ENCODE assay signal across 3 worm cellular contexts in the genomic region with DNA sequence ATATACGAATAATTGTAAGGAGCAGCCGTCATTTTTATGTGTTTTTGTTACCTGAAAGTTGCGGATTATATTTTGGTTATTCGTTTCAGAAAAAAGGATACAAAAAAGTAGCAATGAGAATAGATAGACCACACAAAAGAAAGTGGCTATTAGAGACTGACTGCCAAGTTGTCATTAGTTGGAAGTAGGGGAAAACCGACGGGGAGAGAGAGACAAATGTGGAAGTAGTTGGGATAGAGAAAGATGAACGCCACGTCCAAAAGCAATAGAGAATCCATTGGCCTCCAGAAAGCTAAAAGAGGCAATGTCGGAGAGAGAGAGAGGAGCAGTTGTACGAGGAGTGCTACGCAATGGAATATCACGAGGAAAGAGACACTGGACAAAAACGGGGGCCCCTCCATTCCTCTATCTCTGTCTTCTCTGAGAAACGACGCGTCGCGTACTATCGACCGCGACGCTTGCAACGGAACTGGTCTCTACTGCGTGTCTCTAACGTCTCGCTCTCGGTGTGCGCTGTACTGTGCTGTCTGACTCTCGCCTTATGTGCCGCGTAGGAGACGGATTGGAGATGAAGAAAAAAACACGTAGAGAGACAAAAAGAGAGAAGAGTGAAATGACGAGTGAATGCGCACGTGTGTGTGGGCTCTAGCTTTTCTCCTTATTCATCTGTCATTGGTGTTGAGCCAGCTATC.
TF ChIP-seq lines count a peak whose summit lies in the region.

A gene (minus strand): TSS at position 51 of the 692 bp plus-strand sequence.

TF ChIP-seq in whole organism, L1 larva, 84 proteins besides CTCF, POLR2A, EP300 and RAD21 (continued from another document and continues in another):
- no peak for TF ChIP-seq elt-2 (tag; optimal IDR thresholded peaks at IDR 0.05; lab: Kevin White, UChicago)
- no peak for TF ChIP-seq F16B12.6 (tag; optimal IDR thresholded peaks at IDR 0.05; lab: Kevin White, UChicago)
- peak; percentile 63 to 90 for TF ChIP-seq mdl-1 (tag; optimal IDR thresholded peaks at IDR 0.05; lab: Kevin White, UChicago)
- TF ChIP-seq ets-5 (GFP tag; IDR thresholded peaks at IDR 0.05; lab: Robert Waterston, UW): no peak
- no peak for TF ChIP-seq ces-1 (GFP tag; optimal IDR thresholded peaks at IDR 0.05; lab: Kevin White, UChicago)
- no peak for TF ChIP-seq lin-15B (tag; optimal IDR thresholded peaks at IDR 0.05; lab: Kevin White, UChicago)
- TF ChIP-seq grh-1 (GFP tag; IDR thresholded peaks at IDR 0.05; lab: Robert Waterston, UW): peak; percentile 55; the same call in 1 of the 2 replicates
- TF ChIP-seq C16A3.4 (tag; optimal IDR thresholded peaks at IDR 0.05; lab: Kevin White, UChicago): peak; percentile 68
- peak; percentile 60 for TF ChIP-seq xbp-1 (tag; optimal IDR thresholded peaks at IDR 0.05; lab: Kevin White, UChicago)
- no peak for TF ChIP-seq nhr-11 (tag; optimal IDR thresholded peaks at IDR 0.05; lab: Kevin White, UChicago)
- TF ChIP-seq ceh-63 (GFP tag; optimal IDR thresholded peaks at IDR 0.05; lab: Kevin White, UChicago): no peak
- TF ChIP-seq sup-37 (GFP tag; optimal IDR thresholded peaks at IDR 0.05; lab: Kevin White, UChicago): no peak
- TF ChIP-seq fos-1 (tag; optimal IDR thresholded peaks at IDR 0.05; lab: Kevin White, UChicago): peak; percentile 64
- peak; percentile 75 for TF ChIP-seq lin-13 (GFP tag; optimal IDR thresholded peaks at IDR 0.05; lab: Kevin White, UChicago)
- no peak for TF ChIP-seq zip-4 (GFP tag; optimal IDR thresholded peaks at IDR 0.05; lab: Kevin White, UChicago)
- TF ChIP-seq unc-98 (GFP tag; IDR thresholded peaks at IDR 0.05; lab: Robert Waterston, UW): no peak
- TF ChIP-seq irx-1 (tag; optimal IDR thresholded peaks at IDR 0.05; lab: Kevin White, UChicago): peak; percentile 10
- no peak for TF ChIP-seq pqm-1 (tag; optimal IDR thresholded peaks at IDR 0.05; lab: Kevin White, UChicago)
- peak; percentile 88 for TF ChIP-seq nhr-71 (tag; optimal IDR thresholded peaks at IDR 0.05; lab: Kevin White, UChicago)
- no peak for TF ChIP-seq fkh-4 (tag; optimal IDR thresholded peaks at IDR 0.05; lab: Kevin White, UChicago; ENCODE audit: borderline replicate concordance)
- peak; percentile 51 for TF ChIP-seq rnt-1 (tag; optimal IDR thresholded peaks at IDR 0.05; lab: Kevin White, UChicago)
- peak; percentile 63 for TF ChIP-seq jun-1 (tag; optimal IDR thresholded peaks at IDR 0.05; lab: Kevin White, UChicago)
- TF ChIP-seq nhr-20 (tag; optimal IDR thresholded peaks at IDR 0.05; lab: Kevin White, UChicago): peak; percentile 70
- no peak for TF ChIP-seq alr-1 (tag; optimal IDR thresholded peaks at IDR 0.05; lab: Kevin White, UChicago; ENCODE audit: borderline replicate concordance)
- no peak for TF ChIP-seq aly-2 (tag; optimal IDR thresholded peaks at IDR 0.05; lab: Kevin White, UChicago)
- TF ChIP-seq hlh-17 (GFP tag; optimal IDR thresholded peaks at IDR 0.05; lab: Kevin White, UChicago; ENCODE audit: borderline replicate concordance): no peak
- peak; percentile 74 for TF ChIP-seq egl-13 (tag; optimal IDR thresholded peaks at IDR 0.05; lab: Kevin White, UChicago)
- TF ChIP-seq hlh-4 (tag; optimal IDR thresholded peaks at IDR 0.05; lab: Kevin White, UChicago): peak; percentile 13
- no peak for TF ChIP-seq zag-1 (tag; optimal IDR thresholded peaks at IDR 0.05; lab: Kevin White, UChicago)
- no peak for TF ChIP-seq ceh-90 (tag; optimal IDR thresholded peaks at IDR 0.05; lab: Kevin White, UChicago)
- TF ChIP-seq Y116A8C.19 (tag; optimal IDR thresholded peaks at IDR 0.05; lab: Kevin White, UChicago; ENCODE audit: borderline replicate concordance): no peak
- TF ChIP-seq lin-14 (GFP tag; optimal IDR thresholded peaks at IDR 0.05; lab: Kevin White, UChicago): peak; percentile 96
- no peak for TF ChIP-seq nhr-90 (tag; optimal IDR thresholded peaks at IDR 0.05; lab: Kevin White, UChicago; ENCODE audit: poor library complexity)
- TF ChIP-seq elt-3 (tag; optimal IDR thresholded peaks at IDR 0.05; lab: Kevin White, UChicago): no peak
- no peak for TF ChIP-seq ztf-11 (tag; optimal IDR thresholded peaks at IDR 0.05; lab: Kevin White, UChicago)
- TF ChIP-seq sptf-1 (tag; optimal IDR thresholded peaks at IDR 0.05; lab: Kevin White, UChicago): no peak
- TF ChIP-seq tbx-2 (tag; optimal IDR thresholded peaks at IDR 0.05; lab: Kevin White, UChicago): peak; percentile 80
- TF ChIP-seq mef-2 (tag; optimal IDR thresholded peaks at IDR 0.05; lab: Kevin White, UChicago): peak; percentile 7
- TF ChIP-seq fkh-8 (tag; optimal IDR thresholded peaks at IDR 0.05; lab: Kevin White, UChicago): peak; percentile 95
- peak; percentile 56 for TF ChIP-seq skn-1 (tag; optimal IDR thresholded peaks at IDR 0.05; lab: Kevin White, UChicago)
- TF ChIP-seq dsc-1 (tag; optimal IDR thresholded peaks at IDR 0.05; lab: Kevin White, UChicago): peak; percentile 58

TF ChIP-seq in whole organism, L3 larva, 47 proteins besides CTCF, POLR2A, EP300 and RAD21 (continued from another document):
- TF ChIP-seq daf-12 (tag; optimal IDR thresholded peaks at IDR 0.05; lab: Kevin White, UChicago): no peak
- no peak for TF ChIP-seq ceh-16 (tag; optimal IDR thresholded peaks at IDR 0.05; lab: Kevin White, UChicago)
- no peak for TF ChIP-seq nhr-11 (tag; optimal IDR thresholded peaks at IDR 0.05; lab: Kevin White, UChicago)
- no peak for TF ChIP-seq ceh-9 (tag; optimal IDR thresholded peaks at IDR 0.05; lab: Kevin White, UChicago)
- peak; percentile 35 for TF ChIP-seq snpc-4 (tag; optimal IDR thresholded peaks at IDR 0.05; lab: Kevin White, UChicago)
- peak; percentile 6 for TF ChIP-seq elt-1 (tag; optimal IDR thresholded peaks at IDR 0.05; lab: Kevin White, UChicago)
- peak; percentile 36 for TF ChIP-seq pha-4 (tag; optimal IDR thresholded peaks at IDR 0.05; lab: Kevin White, UChicago)
- TF ChIP-seq ztf-11 (tag; optimal IDR thresholded peaks at IDR 0.05; lab: Kevin White, UChicago): no peak
- TF ChIP-seq mdl-1 (tag; optimal IDR thresholded peaks at IDR 0.05; lab: Kevin White, UChicago): peak; percentile 93
- peak; percentile 13 for TF ChIP-seq skn-1 (tag; optimal IDR thresholded peaks at IDR 0.05; lab: Kevin White, UChicago)
- peak; percentile 28 for TF ChIP-seq jun-1 (tag; optimal IDR thresholded peaks at IDR 0.05; lab: Kevin White, UChicago)
- TF ChIP-seq ceh-82 (tag; optimal IDR thresholded peaks at IDR 0.05; lab: Kevin White, UChicago): no peak
- TF ChIP-seq nfya-1 (tag; optimal IDR thresholded peaks at IDR 0.05; lab: Kevin White, UChicago; ENCODE audit: insufficient read depth): peak; percentile 84
- TF ChIP-seq elt-3 (tag; optimal IDR thresholded peaks at IDR 0.05; lab: Kevin White, UChicago): no peak
- peak; percentile 47 for TF ChIP-seq egl-5 (tag; optimal IDR thresholded peaks at IDR 0.05; lab: Kevin White, UChicago)
- TF ChIP-seq lin-39 (tag; optimal IDR thresholded peaks at IDR 0.05; lab: Kevin White, UChicago): peak; percentile 91
- TF ChIP-seq lin-15B (tag; optimal IDR thresholded peaks at IDR 0.05; lab: Kevin White, UChicago): peak; percentile 45
TF ChIP-seq in whole organism, L3 larva: peak in this region for 22.

TF ChIP-seq in whole organism, young adult, 124 proteins besides CTCF, POLR2A, EP300 and RAD21 (continued from another document):
- TF ChIP-seq ceh-27 (GFP tag; optimal IDR thresholded peaks at IDR 0.05; lab: Kevin White, UChicago) (peak; percentile 74), lsy-27 (tag; optimal IDR thresholded peaks at IDR 0.05; lab: Kevin White, UChicago; ENCODE audit: borderline replicate concordance, insufficient read depth) (no peak), snpc-1.1 (tag; optimal IDR thresholded peaks at IDR 0.05; lab: Kevin White, UChicago; ENCODE audit: insufficient read depth) (no peak), dpl-1 (GFP tag; optimal IDR thresholded peaks at IDR 0.05; lab: Kevin White, UChicago) (no peak), D2030.7 (GFP tag; IDR thresholded peaks at IDR 0.05; lab: Robert Waterston, UW) (no peak), let-526 (GFP tag; IDR thresholded peaks at IDR 0.05; lab: Robert Waterston, UW) (peak; percentile 49; the same call in 1 of the 2 replicates), ceh-79 (tag; optimal IDR thresholded peaks at IDR 0.05; lab: Kevin White, UChicago) (no peak), K12H6.12 (tag; optimal IDR thresholded peaks at IDR 0.05; lab: Kevin White, UChicago) (peak; percentile 79), nfya-1 (tag; optimal IDR thresholded peaks at IDR 0.05; lab: Kevin White, UChicago; ENCODE audit: borderline replicate concordance, insufficient read depth) (no peak), nfyb-1 (GFP tag; IDR thresholded peaks at IDR 0.05; lab: Robert Waterston, UW) (peak; percentile 80), hlh-26 (GFP tag; conservative IDR thresholded peaks at IDR 0.05; lab: Robert Waterston, UW) (no peak), snpc-4 (GFP tag; optimal IDR thresholded peaks at IDR 0.05; lab: Kevin White, UChicago) (no peak), snpc-4 (tag; optimal IDR thresholded peaks at IDR 0.05; lab: Kevin White, UChicago) (peak in 1 of 4 experiments; percentile 4), mcd-1 (GFP tag; IDR thresholded peaks at IDR 0.05; lab: Robert Waterston, UW) (peak; percentile 53; the same call in 1 of the 2 replicates), ceh-40 (GFP tag; IDR thresholded peaks at IDR 0.05; lab: Robert Waterston, UW) (no peak), nhr-80 (tag; optimal IDR thresholded peaks at IDR 0.05; lab: Kevin White, UChicago) (no peak), T26A5.8 (tag; optimal IDR thresholded peaks at IDR 0.05; lab: Kevin White, UChicago) (no peak), egrh-3 (GFP tag; IDR thresholded peaks at IDR 0.05; lab: Robert Waterston, UW) (no peak), madf-3 (GFP tag; IDR thresholded peaks at IDR 0.05; lab: Robert Waterston, UW) (peak; percentile 75; the same call in 1 of the 2 replicates), Y79H2A.3 (GFP tag; conservative IDR thresholded peaks at IDR 0.05; lab: Robert Waterston, UW) (no peak), F37B4.10 (GFP tag; IDR thresholded peaks at IDR 0.05; lab: Robert Waterston, UW) (no peak), bed-2 (GFP tag; IDR thresholded peaks at IDR 0.05; lab: Robert Waterston, UW) (no peak), F22D6.2 (tag; optimal IDR thresholded peaks at IDR 0.05; lab: Kevin White, UChicago) (no peak), ceh-100 (GFP tag; IDR thresholded peaks at IDR 0.05; lab: Robert Waterston, UW) (no peak), aptf-3 (GFP tag; IDR thresholded peaks at IDR 0.05; lab: Robert Waterston, UW) (no peak), rcor-1 (GFP tag; IDR thresholded peaks at IDR 0.05; lab: Robert Waterston, UW) (no peak), let-607 (tag; optimal IDR thresholded peaks at IDR 0.05; lab: Kevin White, UChicago) (no peak), ztf-25 (GFP tag; IDR thresholded peaks at IDR 0.05; lab: Robert Waterston, UW) (no peak), ztf-6 (GFP tag; IDR thresholded peaks at IDR 0.05; lab: Robert Waterston, UW) (no peak), ceh-58 (GFP tag; IDR thresholded peaks at IDR 0.05; lab: Robert Waterston, UW) (no peak), B0035.1 (tag; optimal IDR thresholded peaks at IDR 0.05; lab: Kevin White, UChicago) (no peak), B0336.3 (GFP tag; IDR thresholded peaks at IDR 0.05; lab: Robert Waterston, UW) (no peak), zfh-2 (GFP tag; conservative IDR thresholded peaks at IDR 0.05; lab: Robert Waterston, UW) (peak; percentile 93), ztf-3 (GFP tag; optimal IDR thresholded peaks at IDR 0.05; lab: Kevin White, UChicago) (no peak), egl-18 (GFP tag; IDR thresholded peaks at IDR 0.05; lab: Robert Waterston, UW) (no peak), dpff-1 (tag; optimal IDR thresholded peaks at IDR 0.05; lab: Kevin White, UChicago) (no peak), B0261.1 (tag; optimal IDR thresholded peaks at IDR 0.05; lab: Kevin White, UChicago) (no peak), pbrm-1 (GFP tag; IDR thresholded peaks at IDR 0.05; lab: Robert Waterston, UW) (peak; percentile 33; the same call in 1 of the 2 replicates), tbp1 (GFP tag; optimal IDR thresholded peaks at IDR 0.05; lab: Kevin White, UChicago) (peak; percentile 32), ztf-28 (GFP tag; IDR thresholded peaks at IDR 0.05; lab: Robert Waterston, UW) (no peak), lag-1 (GFP tag; IDR thresholded peaks at IDR 0.05; lab: Robert Waterston, UW) (no peak), attf-3 (GFP tag; conservative IDR thresholded peaks at IDR 0.05; lab: Robert Waterston, UW) (0 out of 2 replicates have a peak, but pooled peaks have one; percentile 30), F55B11.4 (tag; optimal IDR thresholded peaks at IDR 0.05; lab: Kevin White, UChicago; ENCODE audit: borderline replicate concordance, insufficient read depth) (no peak), chd-7 (tag; optimal IDR thresholded peaks at IDR 0.05; lab: Kevin White, UChicago) (peak; percentile 45), F10E7.11 (tag; optimal IDR thresholded peaks at IDR 0.05; lab: Kevin White, UChicago) (no peak), lin-40 (tag; optimal IDR thresholded peaks at IDR 0.05; lab: Kevin White, UChicago) (peak; percentile 16), B0019.2 (GFP tag; conservative IDR thresholded peaks at IDR 0.05; lab: Robert Waterston, UW) (no peak), ekl-4 (GFP tag; IDR thresholded peaks at IDR 0.05; lab: Robert Waterston, UW) (peak; percentile 74), F33H1.4 (GFP tag; IDR thresholded peaks at IDR 0.05; lab: Robert Waterston, UW) (no peak), mxl-1 (tag; optimal IDR thresholded peaks at IDR 0.05; lab: Kevin White, UChicago) (no peak), rec-8 (tag; optimal IDR thresholded peaks at IDR 0.05; lab: Kevin White, UChicago) (no peak), C06A6.2 (GFP tag; conservative IDR thresholded peaks at IDR 0.05; lab: Robert Waterston, UW) (peak; percentile 41; the same call in 1 of the 2 replicates), sea-2 (GFP tag; IDR thresholded peaks at IDR 0.05; lab: Robert Waterston, UW) (no peak), lir-1 (GFP tag; conservative IDR thresholded peaks at IDR 0.05; lab: Robert Waterston, UW) (no peak), sdz-38 (tag; optimal IDR thresholded peaks at IDR 0.05; lab: Kevin White, UChicago) (no peak), dox-1 (GFP tag; IDR thresholded peaks at IDR 0.05; lab: Robert Waterston, UW) (peak; percentile 20; the same call in 1 of the 2 replicates), hlh-12 (tag; optimal IDR thresholded peaks at IDR 0.05; lab: Kevin White, UChicago) (no peak), hmg-1.2 (GFP tag; IDR thresholded peaks at IDR 0.05; lab: Robert Waterston, UW) (peak; percentile 71; the same call in 1 of the 2 replicates), somi-1 (GFP tag; optimal IDR thresholded peaks at IDR 0.05; lab: Kevin White, UChicago) (peak; percentile 51), nhr-179 (tag; optimal IDR thresholded peaks at IDR 0.05; lab: Kevin White, UChicago) (no peak), ceh-91 (GFP tag; IDR thresholded peaks at IDR 0.05; lab: Robert Waterston, UW) (no peak), cebp-1 (GFP tag; IDR thresholded peaks at IDR 0.05; lab: Robert Waterston, UW) (peak; percentile 82), cebp-1 (tag; optimal IDR thresholded peaks at IDR 0.05; lab: Kevin White, UChicago) (no peak), C17E4.6 (GFP tag; IDR thresholded peaks at IDR 0.05; lab: Robert Waterston, UW) (no peak), ztf-22 (GFP tag; optimal IDR thresholded peaks at IDR 0.05; lab: Kevin White, UChicago) (no peak), attf-5 (GFP tag; optimal IDR thresholded peaks at IDR 0.05; lab: Kevin White, UChicago) (peak; percentile 60), atf-7 (tag; optimal IDR thresholded peaks at IDR 0.05; lab: Kevin White, UChicago) (peak; percentile 26)
